Fruit fly (Drosophila melanogaster) whole organism, wandering third instar larva: Measurements from ENCODE around the gene TyrR.

Source experiments
- Dfd ChIP-seq: fragments of >200 bp; optimal IDR thresholded peaks from 2 replicates; lab custom pipeline; 2017; ENCODE audit warnings: missing biosample characterization, missing genetic modification characterization
- Rel ChIP-seq, 2 experiments: fragments of 200-800 bp; sonication (Bioruptor generic) in 1 of 2; optimal IDR thresholded peaks; 2 replicates in 1 of 2; 3 replicates in 1 of 2; lab custom pipeline; 2016 to 2019; ENCODE audit warnings: mild to moderate bottlenecking in 2 of 2, missing biosample characterization in 2 of 2, missing genetic modification characterization in 2 of 2, moderate library complexity in 1 of 2
- dmrt93B ChIP-seq: fragments of 200-800 bp; sonication (Bioruptor generic); optimal IDR thresholded peaks from 2 replicates; lab custom pipeline; 2018; ENCODE audit warnings: missing biosample characterization, mild to moderate bottlenecking, missing genetic modification characterization
- rgr ChIP-seq: fragments of 200-800 bp; sonication (Bioruptor generic); optimal IDR thresholded peaks from 3 replicates; lab custom pipeline; 2016; ENCODE audit warnings: missing biosample characterization, mild to moderate bottlenecking, missing genetic modification characterization
- woc ChIP-seq: sonication (Bioruptor generic); optimal IDR thresholded peaks from 2 replicates; lab custom pipeline; 2016; ENCODE audit warnings: missing biosample characterization, mild to moderate bottlenecking, missing genetic modification characterization

DNA sequence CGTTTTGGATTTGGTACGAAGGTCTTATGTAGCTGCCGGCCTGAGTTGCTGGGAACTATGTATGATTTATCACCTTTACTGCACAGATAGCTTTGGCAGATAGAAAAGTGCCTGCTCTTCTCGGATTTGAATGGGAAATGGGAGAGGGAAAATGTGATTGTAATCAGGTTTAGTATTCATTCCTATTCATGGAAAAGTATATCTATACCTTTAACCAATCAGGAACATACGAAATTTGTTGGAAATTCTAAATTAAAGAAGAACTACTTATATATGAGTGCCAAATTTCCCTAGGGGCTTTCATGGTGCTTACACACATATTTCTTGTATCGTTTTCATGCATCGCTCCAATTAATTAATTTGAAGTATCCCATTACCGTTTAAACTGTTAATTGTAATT, 38.0 kb downstream of the TyrR start, which contains the start of gene Atg8b:
- TF ChIP-seq dmrt93B (GFP tag; lab: Kevin White, UChicago) (no peak), Rel (GFP tag; optimal IDR thresholded peaks at IDR 0.05; lab: Kevin White, UChicago) (no peak), Rel (tag; optimal IDR thresholded peaks at IDR 0.05; lab: Kevin White, UChicago) (no peak), rgr (GFP tag; lab: Kevin White, UChicago) (no peak), woc (no peak), Dfd (no peak)
